Worm (Caenorhabditis elegans) whole organism, mixed stage, embryonic: ENCODE measurements around the gene pyt-1.

Experiments
- ces-1 ChIP-seq: fragments of 150-350 bp; optimal IDR thresholded peaks from 2 replicates; lab custom pipeline; 2014; ENCODE audit warnings: missing biosample characterization, missing genetic modification reagents, missing genetic modification characterization
- drap-1 ChIP-seq: fragments of 200-800 bp; sonication (Bioruptor generic); optimal IDR thresholded peaks from 3 replicates; lab custom pipeline; 2018; ENCODE audit warnings: mild to moderate bottlenecking, missing genetic modification characterization, missing compliant biosample characterization
- elt-3 ChIP-seq: fragments of 150-350 bp; optimal IDR thresholded peaks from 2 replicates; lab custom pipeline; 2014; ENCODE audit warnings: missing biosample characterization, missing genetic modification characterization
- mep-1 ChIP-seq: fragments of 150-350 bp; optimal IDR thresholded peaks from 2 replicates; lab custom pipeline; 2017; ENCODE audit warnings: missing biosample characterization, missing genetic modification reagents, missing genetic modification characterization, inconsistent platforms
- nhr-237 ChIP-seq: fragments of 150-350 bp; optimal IDR thresholded peaks from 2 replicates; lab custom pipeline; 2014; ENCODE audit warnings: missing biosample characterization, missing genetic modification characterization
- nhr-28 ChIP-seq: fragments of 150-350 bp; optimal IDR thresholded peaks from 2 replicates; lab custom pipeline; 2014; ENCODE audit warnings: missing biosample characterization, missing genetic modification characterization
- nhr-76 ChIP-seq: sonication (generic microtip); optimal IDR thresholded peaks from 2 replicates; lab custom pipeline; 2017; ENCODE audit warnings: missing biosample characterization, missing genetic modification characterization
- pha-4 ChIP-seq: fragments of 150-350 bp; optimal IDR thresholded peaks from 2 replicates; lab custom pipeline; 2018; ENCODE audit warnings: missing biosample characterization, missing genetic modification reagents, missing genetic modification characterization
- snpc-4 ChIP-seq: fragments of 150-350 bp; optimal IDR thresholded peaks from 2 replicates; lab custom pipeline; 2014; ENCODE audit warnings: missing biosample characterization, missing genetic modification characterization
- sptf-1 ChIP-seq: sonication (generic microtip); optimal IDR thresholded peaks from 2 replicates; lab custom pipeline; 2017; ENCODE audit warnings: mild to moderate bottlenecking, missing genetic modification characterization, moderate library complexity, missing compliant biosample characterization
- tbx-8 ChIP-seq: fragments of 200-800 bp; sonication (Bioruptor generic); optimal IDR thresholded peaks from 2 replicates; lab custom pipeline; 2018; ENCODE audit warnings: mild to moderate bottlenecking, missing genetic modification characterization, moderate library complexity, missing compliant biosample characterization
- unc-62 ChIP-seq: fragments of 150-350 bp; optimal IDR thresholded peaks from 2 replicates; lab custom pipeline; 2014; ENCODE audit warnings: missing biosample characterization, missing genetic modification reagents, missing genetic modification characterization
- ztf-11 ChIP-seq: fragments of 150-350 bp; optimal IDR thresholded peaks from 2 replicates; lab custom pipeline; 2014; ENCODE audit warnings: missing biosample characterization, missing genetic modification characterization

ce11 chrV:10256050-10256449 is 26.9 kb upstream of the pyt-1 start, which contains the start of gene nhr-232:
- TF ChIP-seq unc-62 (GFP tag; lab: Kevin White, UChicago) (no peak), sptf-1 (tag; lab: Kevin White, UChicago) (no peak), snpc-4 (tag; lab: Kevin White, UChicago) (no peak), ces-1 (GFP tag; lab: Kevin White, UChicago) (no peak), tbx-8 (GFP tag; lab: Kevin White, UChicago) (no peak), mep-1 (no peak), drap-1 (GFP tag; lab: Kevin White, UChicago) (no peak), ztf-11 (no peak), nhr-76 (tag; lab: Kevin White, UChicago) (no peak), pha-4 (tag; lab: Kevin White, UChicago) (no peak), nhr-28 (tag; lab: Kevin White, UChicago) (no peak), nhr-237 (tag; lab: Kevin White, UChicago) (no peak), elt-3 (no peak)
